Fruit fly (Drosophila melanogaster) whole organism, pupa: ENCODE results near the gene Octbeta1R.

Experiments
- CG12605 ChIP-seq: fragments of 200-800 bp; sonication (Bioruptor generic); IDR thresholded peaks from 2 replicates; pipeline ENCODE4 v1.3.6; 2022; ENCODE audit warnings: missing biosample characterization, missing genetic modification characterization
- CG34367 ChIP-seq: fragments of 200-800 bp; sonication (Bioruptor generic); optimal IDR thresholded peaks from 2 replicates; lab custom pipeline; 2018; ENCODE audit warnings: missing biosample characterization, mild to moderate bottlenecking, missing genetic modification characterization
- CG4496 ChIP-seq: fragments of 200-800 bp; sonication (Bioruptor generic); IDR thresholded peaks from 3 replicates; pipeline ENCODE4 v1.3.6; 2022; ENCODE audit warnings: missing biosample characterization, missing genetic modification characterization
- CG9948 ChIP-seq: fragments of 200-800 bp; sonication (Bioruptor generic); optimal IDR thresholded peaks from 2 replicates; lab custom pipeline; 2018; ENCODE audit warnings: missing biosample characterization, mild to moderate bottlenecking, missing genetic modification characterization, moderate library complexity
- Snoo ChIP-seq: fragments of 200-800 bp; sonication (Bioruptor generic); optimal IDR thresholded peaks from 3 replicates; lab custom pipeline; 2017; ENCODE audit warnings: missing biosample characterization, mild to moderate bottlenecking, missing genetic modification characterization, inconsistent platforms
- gl ChIP-seq: fragments of 200-800 bp; sonication (Bioruptor generic); optimal IDR thresholded peaks from 2 replicates; lab custom pipeline; 2018; ENCODE audit warnings: missing biosample characterization, mild to moderate bottlenecking, missing genetic modification characterization
- rn ChIP-seq: fragments of 200-800 bp; sonication (Bioruptor generic); IDR thresholded peaks from 2 replicates; pipeline ENCODE4 v1.3.6; 2022; ENCODE audit warnings: missing biosample characterization, missing genetic modification characterization

dm6 chr3R:22531801-22532200, 34.8 kb downstream of the Octbeta1R start, which contains the start of gene CG33093:
- TF ChIP-seq Snoo (tag; lab: Kevin White, UChicago) (no peak), CG9948 (tag; lab: Kevin White, UChicago) (no peak), rn (no peak), CG4496 (GFP tag; lab: Robert Waterston, UW) (no peak), CG12605 (GFP tag; lab: Robert Waterston, UW) (no peak), CG34367 (no peak), gl (tag; lab: Kevin White, UChicago) (no peak)
